Fruit fly (Drosophila melanogaster) whole organism, embryonic: ENCODE data around the gene CG12947.

ENCODE experiments used
- Ada2b ChIP-seq: fragments of 200-800 bp; sonication (Bioruptor generic); IDR thresholded peaks from 2 replicates; pipeline ENCODE4 v1.3.6; 2022; ENCODE audit warnings: missing biosample characterization, missing genetic modification characterization
- B-H1 ChIP-seq: fragments of 200-800 bp; sonication (Bioruptor generic); IDR thresholded peaks from 3 replicates; pipeline ENCODE4 v1.3.6; 2022; ENCODE audit warnings: missing biosample characterization, missing genetic modification characterization
- Bgb ChIP-seq: fragments of 200-800 bp; sonication (Bioruptor generic); IDR thresholded peaks from 2 replicates; pipeline ENCODE4 v1.3.6; 2022; ENCODE audit warnings: missing biosample characterization, missing genetic modification characterization; ENCODE audit not compliant: partially characterized antibody
- CG10366 ChIP-seq: fragments of 200-800 bp; sonication (Bioruptor generic); IDR thresholded peaks from 2 replicates; pipeline ENCODE4 v1.3.6; 2022; ENCODE audit warnings: missing biosample characterization, missing genetic modification characterization
- CG10959 ChIP-seq: fragments of 200-800 bp; sonication (Bioruptor generic); IDR thresholded peaks from 2 replicates; pipeline ENCODE4 v1.3.6; 2022; ENCODE audit warnings: missing biosample characterization, missing genetic modification characterization
- CG10979 ChIP-seq: fragments of 200-800 bp; sonication (Bioruptor generic); optimal IDR thresholded peaks from 2 replicates; lab custom pipeline; 2018; ENCODE audit warnings: missing biosample characterization, mild to moderate bottlenecking, missing genetic modification characterization, moderate library complexity
- CG11695 ChIP-seq: fragments of 200-800 bp; sonication (Bioruptor generic); IDR thresholded peaks from 3 replicates; pipeline ENCODE4 v1.3.6; 2022; ENCODE audit warnings: missing biosample characterization, missing genetic modification characterization
- CG12155 ChIP-seq: fragments of 200-800 bp; sonication (Bioruptor generic); optimal IDR thresholded peaks from 3 replicates; lab custom pipeline; 2016; ENCODE audit warnings: missing biosample characterization, missing genetic modification characterization
- CG1233 ChIP-seq: fragments of 200-800 bp; sonication (Bioruptor generic); optimal IDR thresholded peaks from 4 replicates; lab custom pipeline; 2018; ENCODE audit warnings: missing biosample characterization, mild to moderate bottlenecking, missing genetic modification characterization
- CG13424 ChIP-seq: fragments of 200-800 bp; sonication (Bioruptor generic); optimal IDR thresholded peaks from 2 replicates; lab custom pipeline; 2019; ENCODE audit warnings: missing biosample characterization, mild to moderate bottlenecking, missing genetic modification characterization, moderate library complexity
- CG14710 ChIP-seq: fragments of 200-800 bp; sonication (Bioruptor generic); optimal IDR thresholded peaks from 3 replicates; lab custom pipeline; 2019; ENCODE audit warnings: missing biosample characterization, mild to moderate bottlenecking, missing genetic modification characterization, moderate library complexity
- CG16779 ChIP-seq: fragments of 200-800 bp; sonication (Bioruptor generic); IDR thresholded peaks from 2 replicates; pipeline ENCODE4 v1.3.6; 2022; ENCODE audit warnings: missing biosample characterization, missing genetic modification characterization
- CG18764 ChIP-seq: fragments of 200-800 bp; sonication (Bioruptor generic); optimal IDR thresholded peaks from 3 replicates; lab custom pipeline; 2016; ENCODE audit warnings: missing biosample characterization, missing genetic modification characterization
- CG2129 ChIP-seq: fragments of 200-800 bp; sonication (Bioruptor generic); IDR thresholded peaks from 2 replicates; pipeline ENCODE4 v1.3.6; 2022; ENCODE audit warnings: missing biosample characterization, missing genetic modification characterization; ENCODE audit not compliant: partially characterized antibody
- CG30020 ChIP-seq: fragments of 200-800 bp; optimal IDR thresholded peaks from 2 replicates; lab custom pipeline; 2019; ENCODE audit warnings: missing biosample characterization, mild to moderate bottlenecking, missing genetic modification characterization, moderate library complexity
- CG31365 ChIP-seq: fragments of 200-800 bp; sonication (Bioruptor generic); optimal IDR thresholded peaks from 2 replicates; lab custom pipeline; 2018; ENCODE audit warnings: missing biosample characterization, mild to moderate bottlenecking, missing genetic modification characterization
- CG31388 ChIP-seq: fragments of 200-800 bp; sonication (Bioruptor generic); optimal IDR thresholded peaks from 2 replicates; lab custom pipeline; 2016; ENCODE audit warnings: missing biosample characterization, missing genetic modification characterization
- CG32532 ChIP-seq: fragments of 200-800 bp; sonication (Bioruptor generic); IDR thresholded peaks from 2 replicates; pipeline ENCODE4 v1.3.6; 2022; ENCODE audit warnings: missing biosample characterization, missing genetic modification characterization
- CG32767 ChIP-seq: fragments of 200-800 bp; sonication (Bioruptor generic); IDR thresholded peaks from 2 replicates; pipeline ENCODE4 v1.3.6; 2022; ENCODE audit warnings: missing biosample characterization, missing genetic modification characterization
- CG32772 ChIP-seq: fragments of 200-800 bp; sonication (Bioruptor generic); IDR thresholded peaks from 2 replicates; pipeline ENCODE4 v1.3.6; 2022; ENCODE audit warnings: missing biosample characterization, missing genetic modification characterization
- CG4328 ChIP-seq: fragments of 200-800 bp; sonication (Bioruptor generic); optimal IDR thresholded peaks from 3 replicates; lab custom pipeline; 2017; ENCODE audit warnings: missing biosample characterization, missing genetic modification reagents, missing genetic modification characterization
- CG6654 ChIP-seq: fragments of 200-800 bp; sonication (Bioruptor generic); optimal IDR thresholded peaks from 2 replicates; lab custom pipeline; 2017; ENCODE audit warnings: missing biosample characterization, mild to moderate bottlenecking, missing genetic modification characterization
- CG6689 ChIP-seq: fragments of 200-800 bp; sonication (Bioruptor generic); IDR thresholded peaks from 2 replicates; pipeline ENCODE4 v1.3.6; 2022; ENCODE audit warnings: missing biosample characterization, missing genetic modification characterization
- CG6854 ChIP-seq: fragments of 200-800 bp; sonication (Bioruptor generic); optimal IDR thresholded peaks from 3 replicates; lab custom pipeline; 2017; ENCODE audit warnings: missing biosample characterization, mild to moderate bottlenecking, missing genetic modification characterization
- CG7963 ChIP-seq: fragments of 200-800 bp; sonication (Bioruptor generic); IDR thresholded peaks from 3 replicates; pipeline ENCODE4 v1.3.6; 2022; ENCODE audit warnings: missing biosample characterization, missing genetic modification characterization; ENCODE audit not compliant: partially characterized antibody
- CG8089 ChIP-seq: fragments of 200-800 bp; sonication (Bioruptor generic); optimal IDR thresholded peaks from 3 replicates; lab custom pipeline; 2016; ENCODE audit warnings: missing biosample characterization, missing genetic modification characterization
- CG9876 ChIP-seq: fragments of 200-800 bp; sonication (Bioruptor generic); optimal IDR thresholded peaks from 2 replicates; lab custom pipeline; 2016; ENCODE audit warnings: missing biosample characterization, missing genetic modification characterization
- D ChIP-seq, 2 experiments: fragments of 200-800 bp in 1 of 2; fragments of >200 bp in 1 of 2; sonication (Bioruptor generic) in 1 of 2; optimal IDR thresholded peaks; 2 replicates in 1 of 2; 3 replicates in 1 of 2; lab custom pipeline; 2017; ENCODE audit warnings: mild to moderate bottlenecking in 1 of 2, missing biosample characterization in 1 of 2, missing genetic modification characterization in 1 of 2, missing genetic modification reagents in 1 of 2
- Doc2 ChIP-seq: fragments of 200-800 bp; sonication (Bioruptor generic); IDR thresholded peaks from 2 replicates; pipeline ENCODE4 v1.3.6; 2022; ENCODE audit warnings: missing biosample characterization, missing genetic modification characterization
- H15 ChIP-seq: fragments of 200-800 bp; sonication (Bioruptor generic); IDR thresholded peaks from 3 replicates; pipeline ENCODE4 v1.3.6; 2022; ENCODE audit warnings: missing biosample characterization, missing genetic modification characterization
- Hr3 ChIP-seq: fragments of 200-800 bp; sonication (Bioruptor generic); optimal IDR thresholded peaks from 3 replicates; lab custom pipeline; 2016; ENCODE audit warnings: missing biosample characterization, missing genetic modification characterization
- PHDP ChIP-seq: fragments of 200-800 bp; sonication (Bioruptor generic); optimal IDR thresholded peaks from 3 replicates; lab custom pipeline; 2018; ENCODE audit warnings: missing biosample characterization, mild to moderate bottlenecking, missing genetic modification characterization, moderate library complexity
- cad ChIP-seq: fragments of >200 bp; optimal IDR thresholded peaks from 2 replicates; lab custom pipeline; 2017; ENCODE audit warnings: missing biosample characterization, missing genetic modification characterization
- emc ChIP-seq: fragments of 200-800 bp; sonication (Bioruptor generic); optimal IDR thresholded peaks from 2 replicates; lab custom pipeline; 2016; ENCODE audit warnings: missing biosample characterization, missing genetic modification characterization
- ewg ChIP-seq: fragments of 200-800 bp; sonication (Bioruptor generic); optimal IDR thresholded peaks from 3 replicates; lab custom pipeline; 2017; ENCODE audit warnings: mild to moderate bottlenecking, missing biosample characterization, missing genetic modification reagents, missing genetic modification characterization
- fd64A ChIP-seq: fragments of 200-800 bp; sonication (Bioruptor generic); optimal IDR thresholded peaks from 3 replicates; lab custom pipeline; 2018; ENCODE audit warnings: missing biosample characterization, mild to moderate bottlenecking, missing genetic modification characterization
- gem ChIP-seq: fragments of 200-800 bp; sonication (Bioruptor generic); optimal IDR thresholded peaks from 2 replicates; lab custom pipeline; 2019; ENCODE audit warnings: missing biosample characterization, mild to moderate bottlenecking, missing genetic modification characterization, moderate library complexity
- h ChIP-seq: fragments of >200 bp; optimal IDR thresholded peaks from 2 replicates; lab custom pipeline; 2017
- lov ChIP-seq, 2 experiments: fragments of 200-800 bp in 1 of 2; fragments of >200 bp in 1 of 2; sonication (Bioruptor generic) in 1 of 2; IDR thresholded peaks in 1 of 2; optimal IDR thresholded peaks in 1 of 2; 2 replicates in 1 of 2; 3 replicates in 1 of 2; pipeline versions ENCODE4 v1.3.6 to Lab custom; 2017 to 2022; ENCODE audit warnings: missing biosample characterization in 1 of 2, missing genetic modification characterization in 1 of 2
- onecut ChIP-seq: fragments of 200-800 bp; sonication (Bioruptor generic); IDR thresholded peaks from 2 replicates; pipeline ENCODE4 v1.3.6; 2022; ENCODE audit warnings: missing biosample characterization, missing genetic modification characterization
- pfk ChIP-seq: fragments of 200-800 bp; sonication (Bioruptor generic); optimal IDR thresholded peaks from 2 replicates; lab custom pipeline; 2018; ENCODE audit warnings: missing biosample characterization, mild to moderate bottlenecking, missing genetic modification characterization, moderate library complexity
- phol ChIP-seq: fragments of 200-800 bp; sonication (Bioruptor generic); optimal IDR thresholded peaks from 3 replicates; lab custom pipeline; 2018; ENCODE audit warnings: missing biosample characterization, mild to moderate bottlenecking, missing genetic modification characterization, moderate library complexity
- sima ChIP-seq: fragments of 200-800 bp; sonication (Bioruptor generic); optimal IDR thresholded peaks from 2 replicates; lab custom pipeline; 2016; ENCODE audit warnings: missing biosample characterization, missing genetic modification characterization

Gene CG12947

dm6 chr3R:9730784-9731183 lies 49.1 kb upstream of the CG12947 start, which contains the start of gene FoxP:
TSS of gene FoxP (minus strand) at chr3R:9730872.
- TF ChIP-seq lov (optimal IDR thresholded peaks at IDR 0.05; lab: Kevin White, UChicago) (no peak), lov (GFP tag; IDR thresholded peaks at IDR 0.05; lab: Robert Waterston, UW) (no peak), CG1233 (GFP tag; lab: Kevin White, UChicago) (no peak), CG7963 (no peak), CG30020 (peak; percentile 62), cad (GFP tag; lab: Kevin White, UChicago) (no peak), CG4328 (GFP tag; lab: Kevin White, UChicago) (no peak), CG6689 (GFP tag; lab: Robert Waterston, UW) (no peak), phol (tag; lab: Kevin White, UChicago) (peak; percentile 24), CG31388 (GFP tag; lab: Kevin White, UChicago) (no peak), Doc2 (GFP tag; lab: Robert Waterston, UW) (no peak), CG10979 (tag; lab: Kevin White, UChicago) (peak; percentile 24), ewg (peak; percentile 88), Ada2b (GFP tag; lab: Robert Waterston, UW) (no peak), fd64A (GFP tag; lab: Kevin White, UChicago) (no peak), CG12155 (no peak), CG14710 (tag; lab: Kevin White, UChicago) (peak; percentile 25), B-H1 (no peak), sima (no peak), CG2129 (no peak), CG6654 (GFP tag; lab: Kevin White, UChicago) (no peak), CG10959 (GFP tag; lab: Robert Waterston, UW) (no peak), CG13424 (tag; lab: Kevin White, UChicago) (peak; percentile 47), CG11695 (no peak), h (lab: Kevin White, UChicago) (no peak), PHDP (tag; lab: Kevin White, UChicago) (peak; percentile 19), CG32772 (GFP tag; lab: Robert Waterston, UW) (no peak), CG10366 (no peak), H15 (GFP tag; lab: Robert Waterston, UW) (no peak), CG18764 (GFP tag; lab: Kevin White, UChicago) (peak; percentile 61), Hr3 (GFP tag; lab: Kevin White, UChicago) (no peak), pfk (no peak), CG9876 (GFP tag; lab: Kevin White, UChicago) (no peak), CG32767 (GFP tag; lab: Robert Waterston, UW) (no peak), Bgb (no peak), CG16779 (GFP tag; lab: Robert Waterston, UW) (no peak), onecut (GFP tag; lab: Robert Waterston, UW) (no peak), gem (tag; lab: Kevin White, UChicago) (peak; percentile 46), CG8089 (GFP tag; lab: Kevin White, UChicago) (no peak), CG6854 (GFP tag; lab: Kevin White, UChicago) (no peak), CG31365 (tag; lab: Kevin White, UChicago) (no peak), D (optimal IDR thresholded peaks at IDR 0.05; lab: Kevin White, UChicago) (no peak), D (GFP tag; optimal IDR thresholded peaks at IDR 0.05; lab: Kevin White, UChicago) (no peak), emc (GFP tag; lab: Kevin White, UChicago) (no peak), CG32532 (no peak)
- TF ChIP-seq, all 482 proteins: peak for 9
